Fruit fly (Drosophila melanogaster) Kc167 (cell line): ENCODE results near the gene Grx3.

Experiments
- h ChIP-seq: fragments of >200 bp; optimal IDR thresholded peaks from 3 replicates; lab custom pipeline; 2018; ENCODE audit warnings: missing external identifiers
- insv ChIP-seq: fragments of >200 bp; optimal IDR thresholded peaks from 3 replicates; lab custom pipeline; 2018; ENCODE audit warnings: missing external identifiers

dm6 chr2L:13376086-13376485 is 9.8 kb downstream of the Grx3 start:
- no peak for TF ChIP-seq h
- TF ChIP-seq insv (lab: Kevin White, UChicago), result no peak
